Worm (Caenorhabditis elegans) whole organism, L2 larva: Measurements from ENCODE around the gene rnh-1.1.

ENCODE experiments used
- F13H6.1 ChIP-seq: sonication (generic microtip); optimal IDR thresholded peaks from 2 replicates; lab custom pipeline; 2016; ENCODE audit warnings: missing genetic modification characterization, missing compliant biosample characterization
- Y55F3AM.14 ChIP-seq: fragments of 200-800 bp; sonication (Bioruptor generic); optimal IDR thresholded peaks from 2 replicates; lab custom pipeline; 2018; ENCODE audit warnings: mild to moderate bottlenecking, missing genetic modification characterization, missing compliant biosample characterization
- alr-1 ChIP-seq: fragments of 150-350 bp; optimal IDR thresholded peaks from 2 replicates; lab custom pipeline; 2014; ENCODE audit warnings: missing biosample characterization, missing genetic modification characterization
- aly-2 ChIP-seq: fragments of 150-350 bp; optimal IDR thresholded peaks from 2 replicates; lab custom pipeline; 2014; ENCODE audit warnings: missing biosample characterization, missing genetic modification characterization
- ama-1 ChIP-seq: fragments of 150-350 bp; optimal IDR thresholded peaks from 2 replicates; lab custom pipeline; 2018; ENCODE audit warnings: inconsistent platforms
- blmp-1 ChIP-seq: sonication (generic microtip); optimal IDR thresholded peaks from 2 replicates; lab custom pipeline; 2017; ENCODE audit warnings: missing genetic modification characterization, mild to moderate bottlenecking, missing compliant biosample characterization, antibody characterized with exemption, moderate library complexity; ENCODE audit not compliant: insufficient read depth
- ceh-16 ChIP-seq: fragments of 150-350 bp; optimal IDR thresholded peaks from 2 replicates; lab custom pipeline; 2014; ENCODE audit warnings: missing biosample characterization, missing genetic modification characterization
- ceh-82 ChIP-seq: fragments of 150-350 bp; optimal IDR thresholded peaks from 2 replicates; lab custom pipeline; 2014; ENCODE audit warnings: missing biosample characterization, missing genetic modification characterization
- crh-2 ChIP-seq: sonication (generic microtip); optimal IDR thresholded peaks from 2 replicates; lab custom pipeline; 2017; ENCODE audit warnings: missing biosample characterization, missing genetic modification characterization
- dmd-4 ChIP-seq: sonication (generic microtip); optimal IDR thresholded peaks from 2 replicates; lab custom pipeline; 2017; ENCODE audit warnings: missing biosample characterization, missing genetic modification characterization
- elt-1 ChIP-seq: fragments of 150-350 bp; optimal IDR thresholded peaks from 2 replicates; lab custom pipeline; 2014; ENCODE audit warnings: missing biosample characterization, missing genetic modification characterization
- elt-3 ChIP-seq: sonication (generic microtip); optimal IDR thresholded peaks from 2 replicates; lab custom pipeline; 2017; ENCODE audit warnings: missing biosample characterization, missing genetic modification characterization
- lin-13 ChIP-seq: fragments of 150-350 bp; optimal IDR thresholded peaks from 2 replicates; lab custom pipeline; 2014; ENCODE audit warnings: missing biosample characterization, missing genetic modification reagents, missing genetic modification characterization
- lin-39 ChIP-seq: fragments of 150-350 bp; optimal IDR thresholded peaks from 2 replicates; lab custom pipeline; 2014; ENCODE audit warnings: missing biosample characterization, missing genetic modification reagents, missing genetic modification characterization
- mab-5 ChIP-seq: fragments of 150-350 bp; optimal IDR thresholded peaks from 2 replicates; lab custom pipeline; 2014; ENCODE audit warnings: missing biosample characterization, missing genetic modification characterization
- mdl-1 ChIP-seq, 2 experiments: fragments of 150-350 bp in 1 of 2; sonication (generic microtip) in 1 of 2; optimal IDR thresholded peaks; 2 replicates each; lab custom pipeline; 2017; ENCODE audit warnings: missing biosample characterization in 2 of 2, missing genetic modification characterization in 2 of 2
- nhr-10 ChIP-seq: sonication (generic microtip); optimal IDR thresholded peaks from 2 replicates; lab custom pipeline; 2017; ENCODE audit warnings: missing biosample characterization, missing genetic modification characterization
- nhr-12 ChIP-seq: fragments of 150-350 bp; optimal IDR thresholded peaks from 2 replicates; lab custom pipeline; 2014; ENCODE audit warnings: missing biosample characterization, missing genetic modification characterization
- nhr-129 ChIP-seq: fragments of 150-350 bp; optimal IDR thresholded peaks from 2 replicates; lab custom pipeline; 2014; ENCODE audit warnings: missing biosample characterization, missing genetic modification characterization
- nhr-21 ChIP-seq: fragments of 150-350 bp; optimal IDR thresholded peaks from 2 replicates; lab custom pipeline; 2014; ENCODE audit warnings: missing biosample characterization, missing genetic modification characterization
- nhr-23 ChIP-seq: fragments of 150-350 bp; optimal IDR thresholded peaks from 2 replicates; lab custom pipeline; 2014; ENCODE audit warnings: missing biosample characterization, missing genetic modification reagents, missing genetic modification characterization
- nhr-25 ChIP-seq: fragments of 150-350 bp; sonication (generic microtip); optimal IDR thresholded peaks from 3 replicates; lab custom pipeline; 2014; ENCODE audit warnings: missing biosample characterization, missing genetic modification characterization
- nhr-6 ChIP-seq: fragments of 150-350 bp; optimal IDR thresholded peaks from 2 replicates; lab custom pipeline; 2014; ENCODE audit warnings: missing biosample characterization, missing genetic modification characterization
- nhr-77 ChIP-seq: fragments of 150-350 bp; optimal IDR thresholded peaks from 2 replicates; lab custom pipeline; 2014; ENCODE audit warnings: missing biosample characterization, missing genetic modification characterization
- peb-1 ChIP-seq: fragments of 150-350 bp; optimal IDR thresholded peaks from 2 replicates; lab custom pipeline; 2014; ENCODE audit warnings: missing biosample characterization, missing genetic modification characterization
- sma-3 ChIP-seq: sonication (generic microtip); optimal IDR thresholded peaks from 2 replicates; lab custom pipeline; 2016; ENCODE audit warnings: missing genetic modification reagents, missing genetic modification characterization, missing compliant biosample characterization
- sma-9 ChIP-seq, 2 experiments: fragments of 150-350 bp in 1 of 2; sonication (generic microtip) in 1 of 2; optimal IDR thresholded peaks; 2 replicates each; lab custom pipeline; 2014 to 2016; ENCODE audit warnings: missing genetic modification characterization in 2 of 2, mild to moderate bottlenecking in 1 of 2, missing biosample characterization in 1 of 2, missing compliant biosample characterization in 1 of 2, missing genetic modification reagents in 1 of 2, moderate library complexity in 1 of 2
- snpc-4 ChIP-seq: fragments of 150-350 bp; optimal IDR thresholded peaks from 2 replicates; lab custom pipeline; 2014; ENCODE audit warnings: missing biosample characterization, missing genetic modification characterization
- unc-39 ChIP-seq: fragments of 150-350 bp; optimal IDR thresholded peaks from 2 replicates; lab custom pipeline; 2014; ENCODE audit warnings: missing biosample characterization, missing genetic modification characterization
- unc-55 ChIP-seq: fragments of 150-350 bp; sonication (generic microtip); optimal IDR thresholded peaks from 3 replicates; lab custom pipeline; 2014; ENCODE audit warnings: missing biosample characterization, missing genetic modification reagents, missing genetic modification characterization
- zag-1 ChIP-seq: fragments of 150-350 bp; optimal IDR thresholded peaks from 2 replicates; lab custom pipeline; 2014; ENCODE audit warnings: missing biosample characterization, missing genetic modification characterization
- ztf-1 ChIP-seq: fragments of 200-800 bp; sonication (Bioruptor generic); conservative IDR thresholded peaks from 2 replicates; pipeline ENCODE4 v1.3.6; 2022; ENCODE audit warnings: missing genetic modification characterization, missing compliant biosample characterization
- ztf-11 ChIP-seq: sonication (generic microtip); optimal IDR thresholded peaks from 2 replicates; lab custom pipeline; 2017; ENCODE audit warnings: missing biosample characterization, missing genetic modification characterization
- ztf-4 ChIP-seq: fragments of 150-350 bp; optimal IDR thresholded peaks from 2 replicates; lab custom pipeline; 2014; ENCODE audit warnings: missing biosample characterization, missing genetic modification characterization

Gene rnh-1.1

DNA sequence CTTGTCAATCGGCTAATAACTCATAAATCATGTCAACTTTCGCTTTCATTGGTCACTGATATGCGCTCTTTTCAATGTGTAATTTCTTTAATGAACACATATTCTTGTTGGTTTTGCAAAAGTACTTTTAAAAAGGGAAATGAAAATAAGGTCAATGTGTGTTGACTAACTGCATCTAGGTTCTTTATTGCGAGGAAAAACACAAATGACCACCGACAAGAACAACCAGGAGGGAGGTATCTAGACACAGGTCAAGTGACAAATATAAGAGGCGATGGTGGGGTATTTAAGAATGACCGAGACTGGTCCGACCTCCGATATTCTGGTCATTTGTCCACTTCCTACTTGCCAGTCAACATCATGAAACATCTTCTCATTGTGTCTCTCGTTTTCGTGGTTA lies 29.5 kb upstream of the rnh-1.1 start, which contains the start of gene spi-1:
TSS of gene spi-1 (plus strand) at position 178 of the 400 bp plus-strand sequence.
- TF ChIP-seq lin-13 (GFP tag; lab: Kevin White, UChicago), result no peak
- TF ChIP-seq blmp-1 (tag; lab: Kevin White, UChicago), result peak; percentile 67

DNA sequence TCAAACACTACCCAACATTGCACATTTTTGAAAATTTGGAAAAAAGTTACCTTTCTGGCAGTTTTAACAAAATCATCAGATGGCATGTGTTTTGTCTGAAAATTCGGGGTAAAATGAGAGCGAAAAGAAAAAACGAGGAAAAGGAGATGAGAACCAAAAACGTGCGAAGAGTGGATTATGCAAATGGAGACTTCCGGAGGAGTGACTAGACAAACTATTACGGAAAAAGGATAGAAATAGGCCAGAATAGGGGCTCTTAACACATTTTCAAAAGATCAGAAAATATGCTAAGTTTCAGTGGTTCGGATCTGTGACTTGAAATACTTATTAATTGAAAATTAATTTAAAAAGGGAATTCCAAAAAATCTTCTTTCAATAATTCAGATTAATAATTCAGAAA lies 26.1 kb upstream of the rnh-1.1 start, which contains the start of gene srab-14:
TSS of gene srab-14 (minus strand) at position 101 of the 400 bp plus-strand sequence.
- TF ChIP-seq lin-13 (GFP tag; lab: Kevin White, UChicago), result no peak
- no peak for TF ChIP-seq ceh-82
- no peak for TF ChIP-seq dmd-4 (tag; lab: Kevin White, UChicago)
- TF ChIP-seq elt-3 (tag; lab: Kevin White, UChicago), result no peak
- no peak for TF ChIP-seq unc-39 (tag; lab: Kevin White, UChicago)
- no peak for TF ChIP-seq ztf-11
- TF ChIP-seq nhr-77, result no peak
- no peak for TF ChIP-seq nhr-12 (tag; lab: Kevin White, UChicago)
- TF ChIP-seq Y55F3AM.14 (GFP tag; lab: Kevin White, UChicago), result no peak
- TF ChIP-seq sma-3 (GFP tag; lab: Kevin White, UChicago), result no peak
- TF ChIP-seq nhr-129 (tag; lab: Kevin White, UChicago), result no peak

- no peak for TF ChIP-seq alr-1 (tag; lab: Kevin White, UChicago)
- TF ChIP-seq ama-1, result no peak
- no peak for TF ChIP-seq unc-55 (GFP tag; lab: Kevin White, UChicago)
- no peak for TF ChIP-seq unc-39 (tag; lab: Kevin White, UChicago)
- no peak for TF ChIP-seq mab-5 (tag; lab: Kevin White, UChicago)
- TF ChIP-seq Y55F3AM.14 (GFP tag; lab: Kevin White, UChicago), result no peak
- no peak for TF ChIP-seq sma-9 (GFP tag; optimal IDR thresholded peaks at IDR 0.05; lab: Kevin White, UChicago)
- no peak for TF ChIP-seq sma-9 (tag; optimal IDR thresholded peaks at IDR 0.05; lab: Kevin White, UChicago)
- TF ChIP-seq elt-1 (tag; lab: Kevin White, UChicago), result no peak
- no peak for TF ChIP-seq elt-3 (tag; lab: Kevin White, UChicago)
- TF ChIP-seq F13H6.1 (tag; lab: Kevin White, UChicago), result no peak
Observed at ce11 chrII:7505005-7505404, 20.5 kb upstream of the rnh-1.1 start, which contains the start of gene C28F5.1. Gene C28F5.1 (plus strand): TSS chrII:7505305.

ce11 chrII:7519221-7519620 lies 6.3 kb upstream of the rnh-1.1 start, which contains the start of gene glb-9:
Gene glb-9 (minus strand): TSS chrII:7519321.
- TF ChIP-seq Y55F3AM.14 (GFP tag; lab: Kevin White, UChicago) (no peak), alr-1 (tag; lab: Kevin White, UChicago) (no peak), elt-1 (tag; lab: Kevin White, UChicago) (no peak), nhr-6 (tag; lab: Kevin White, UChicago) (no peak), nhr-23 (tag; lab: Kevin White, UChicago) (no peak), ztf-11 (no peak), nhr-21 (no peak), snpc-4 (tag; lab: Kevin White, UChicago) (no peak), zag-1 (tag; lab: Kevin White, UChicago) (no peak), nhr-129 (tag; lab: Kevin White, UChicago) (no peak), dmd-4 (tag; lab: Kevin White, UChicago) (no peak)
- TF ChIP-seq, all 48 proteins: peak for 0

- TF ChIP-seq blmp-1 (tag; lab: Kevin White, UChicago) (no peak), nhr-10 (tag; lab: Kevin White, UChicago) (no peak), nhr-129 (tag; lab: Kevin White, UChicago) (no peak), ztf-11 (no peak), ceh-16 (tag; lab: Kevin White, UChicago) (no peak), nhr-25 (tag; lab: Kevin White, UChicago) (no peak), mab-5 (tag; lab: Kevin White, UChicago) (no peak), dmd-4 (tag; lab: Kevin White, UChicago) (no peak), crh-2 (tag; lab: Kevin White, UChicago) (no peak), zag-1 (tag; lab: Kevin White, UChicago) (no peak), lin-13 (GFP tag; lab: Kevin White, UChicago) (no peak), peb-1 (tag; lab: Kevin White, UChicago) (no peak), mdl-1 (tag; optimal IDR thresholded peaks at IDR 0.05; lab: Kevin White, UChicago) (no peak), ztf-4 (tag; lab: Kevin White, UChicago) (no peak), lin-39 (tag; lab: Kevin White, UChicago) (no peak), aly-2 (no peak), nhr-77 (no peak), ztf-1 (GFP tag; lab: Robert Waterston, UW) (no peak), unc-39 (tag; lab: Kevin White, UChicago) (no peak)
Observed at ce11 chrII:7521420-7521819, 4.1 kb upstream of the rnh-1.1 start.
